Worm (Caenorhabditis elegans): ENCODE data around the gene R05D3.9.

DNA sequence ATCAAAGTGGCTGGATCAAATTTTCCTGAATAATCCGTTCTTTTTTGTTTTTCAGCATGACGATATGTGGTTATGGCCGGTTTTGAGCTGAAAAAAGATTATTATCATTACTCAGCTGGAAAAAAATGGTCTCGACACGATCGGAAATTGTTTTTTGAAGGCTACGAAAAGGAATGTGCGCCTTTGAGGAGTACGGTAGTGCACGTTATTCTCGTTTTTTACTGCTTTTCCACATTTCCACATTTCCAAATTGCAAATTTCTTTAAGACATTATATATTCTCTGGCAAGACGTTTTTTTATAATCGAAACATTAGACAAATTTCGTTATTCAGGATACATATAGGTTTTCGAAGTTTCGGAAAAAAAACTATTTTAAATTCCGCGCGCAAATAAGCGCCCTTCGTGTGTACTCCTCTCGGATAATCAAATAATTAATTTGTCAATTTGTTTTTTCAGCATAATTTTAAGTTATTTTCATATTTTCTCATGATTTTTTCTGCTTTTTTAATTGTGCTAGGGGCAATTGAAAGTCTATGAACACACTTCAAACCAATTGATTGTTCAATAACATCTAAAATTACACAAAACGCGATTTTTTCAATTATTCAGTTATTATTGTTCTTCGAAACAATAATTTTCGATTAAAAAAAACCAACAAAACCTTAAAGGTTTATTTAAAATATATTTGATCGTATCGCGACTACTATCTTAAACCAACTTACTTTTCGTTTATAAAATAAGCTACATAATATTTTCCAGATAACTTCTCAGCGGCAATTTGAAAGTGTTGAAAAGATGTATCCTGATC lies 5.1 kb downstream of the R05D3.9 start, which contains the start of gene R05D3.3:
- TF ChIP-seq ama-1 (optimal IDR thresholded peaks at IDR 0.05) (no peak), nhr-237 (tag; optimal IDR thresholded peaks at IDR 0.05) (no peak), nhr-77 (tag; optimal IDR thresholded peaks at IDR 0.05) (no peak), ceh-28 (tag; optimal IDR thresholded peaks at IDR 0.05) (no peak)
